Fruit fly (Drosophila melanogaster): ENCODE results near the gene Dysb.

The Dysb gene

dm6 chr3L:18840370-18841007, 27.1 kb upstream of the Dysb start (continued):
- TF ChIP-seq Atf3 (GFP tag; optimal IDR thresholded peaks at IDR 0.05) (no peak), CG11456 (GFP tag; IDR thresholded peaks at IDR 0.05) (no peak), fd64A (GFP tag; optimal IDR thresholded peaks at IDR 0.05) (no peak), klu (GFP tag; IDR thresholded peaks at IDR 0.05) (no peak), fd96Cb (tag; optimal IDR thresholded peaks at IDR 0.05) (peak; percentile 13), NfI (GFP tag; optimal IDR thresholded peaks at IDR 0.05) (no peak), CG12071 (GFP tag; optimal IDR thresholded peaks at IDR 0.05) (no peak), Camta (GFP tag; optimal IDR thresholded peaks at IDR 0.05) (peak; percentile 17), HHEX (GFP tag; optimal IDR thresholded peaks at IDR 0.05) (no peak), CG15011 (GFP tag; optimal IDR thresholded peaks at IDR 0.05) (no peak), D (optimal IDR thresholded peaks at IDR 0.05) (no peak), D (GFP tag; optimal IDR thresholded peaks at IDR 0.05) (no peak), CG17568 (GFP tag; optimal IDR thresholded peaks at IDR 0.05) (no peak), Xbp1 (GFP tag; optimal IDR thresholded peaks at IDR 0.05) (peak; percentile 42), Usf (GFP tag; optimal IDR thresholded peaks at IDR 0.05) (no peak), CG4282 (GFP tag; optimal IDR thresholded peaks at IDR 0.05) (no peak), CG13624 (GFP tag; optimal IDR thresholded peaks at IDR 0.05) (peak; percentile 20), BtbVII (GFP tag; optimal IDR thresholded peaks at IDR 0.05) (no peak), CG43689 (GFP tag; IDR thresholded peaks at IDR 0.05) (no peak), inv (GFP tag; IDR thresholded peaks at IDR 0.05; ENCODE audit: partially characterized antibody) (no peak), zfh1 (GFP tag; IDR thresholded peaks at IDR 0.05) (no peak), bbx (GFP tag; IDR thresholded peaks at IDR 0.05; ENCODE audit: partially characterized antibody) (no peak), tup (GFP tag; optimal IDR thresholded peaks at IDR 0.05) (no peak), CG12942 (GFP tag; optimal IDR thresholded peaks at IDR 0.05) (no peak), CoRest (tag; optimal IDR thresholded peaks at IDR 0.05) (no peak), slou (GFP tag; optimal IDR thresholded peaks at IDR 0.05) (no peak), sens-2 (GFP tag; IDR thresholded peaks at IDR 0.05) (no peak), MESR4 (GFP tag; optimal IDR thresholded peaks at IDR 0.05) (no peak), Doc2 (GFP tag; IDR thresholded peaks at IDR 0.05) (no peak), ewg (GFP tag; optimal IDR thresholded peaks at IDR 0.05) (peak; percentile 4), onecut (GFP tag; IDR thresholded peaks at IDR 0.05) (peak; percentile 7; the same call in 1 of the 2 replicates), Dad (GFP tag; optimal IDR thresholded peaks at IDR 0.05) (peak; percentile 22), Bdp1 (GFP tag; optimal IDR thresholded peaks at IDR 0.05) (peak; percentile 20), CG18599 (GFP tag; optimal IDR thresholded peaks at IDR 0.05) (no peak), pb (GFP tag; optimal IDR thresholded peaks at IDR 0.05) (no peak), gsb-n (tag; optimal IDR thresholded peaks at IDR 0.05) (no peak), CG18476 (GFP tag; optimal IDR thresholded peaks at IDR 0.05) (no peak), Lhr (GFP tag; optimal IDR thresholded peaks at IDR 0.05) (no peak), cas (GFP tag; IDR thresholded peaks at IDR 0.05) (no peak), rib (GFP tag; IDR thresholded peaks at IDR 0.05) (no peak), insv (GFP tag; optimal IDR thresholded peaks at IDR 0.05) (peak in 1 of 2 experiments; percentile 59), CG33213 (GFP tag; optimal IDR thresholded peaks at IDR 0.05) (no peak), CG2116 (GFP tag; optimal IDR thresholded peaks at IDR 0.05) (no peak), slp2 (GFP tag; optimal IDR thresholded peaks at IDR 0.05) (no peak), sc (optimal IDR thresholded peaks at IDR 0.05) (no peak), sc (GFP tag; optimal IDR thresholded peaks at IDR 0.05) (no peak), CG1832 (GFP tag; optimal IDR thresholded peaks at IDR 0.05) (no peak), CG15269 (tag; optimal IDR thresholded peaks at IDR 0.05) (no peak), knrl (GFP tag; IDR thresholded peaks at IDR 0.05; ENCODE audit: partially characterized antibody) (no peak), CG13296 (GFP tag; optimal IDR thresholded peaks at IDR 0.05) (peak; percentile 10), jigr1 (GFP tag; IDR thresholded peaks at IDR 0.05) (no peak)
